Worm (Caenorhabditis elegans) whole organism, mixed stage, embryonic: ENCODE measurements around the gene F35F10.14.

Source experiments
- M03D4.4 ChIP-seq: sonication (generic microtip); optimal IDR thresholded peaks from 2 replicates; lab custom pipeline; 2017; ENCODE audit warnings: mild to moderate bottlenecking, missing genetic modification characterization, missing compliant biosample characterization
- bed-3 ChIP-seq: fragments of 200-800 bp; sonication (Bioruptor generic); optimal IDR thresholded peaks from 3 replicates; lab custom pipeline; 2018; ENCODE audit warnings: mild to moderate bottlenecking, missing genetic modification characterization, moderate library complexity, missing compliant biosample characterization
- blmp-1 ChIP-seq: fragments of 150-350 bp; optimal IDR thresholded peaks from 2 replicates; lab custom pipeline; 2014; ENCODE audit warnings: missing biosample characterization, missing genetic modification characterization
- ceh-43 ChIP-seq: fragments of 200-800 bp; sonication (Bioruptor generic); optimal IDR thresholded peaks from 2 replicates; lab custom pipeline; 2018; ENCODE audit warnings: mild to moderate bottlenecking, missing genetic modification characterization, moderate library complexity, missing compliant biosample characterization
- ces-1 ChIP-seq: fragments of 150-350 bp; optimal IDR thresholded peaks from 2 replicates; lab custom pipeline; 2014; ENCODE audit warnings: missing biosample characterization, missing genetic modification reagents, missing genetic modification characterization
- cnd-1 ChIP-seq: fragments of 200-800 bp; sonication (Bioruptor generic); optimal IDR thresholded peaks from 2 replicates; lab custom pipeline; 2018; ENCODE audit warnings: mild to moderate bottlenecking, missing genetic modification characterization, missing compliant biosample characterization
- elt-1 ChIP-seq: sonication (generic microtip); optimal IDR thresholded peaks from 2 replicates; lab custom pipeline; 2017; ENCODE audit warnings: missing genetic modification characterization, mild to moderate bottlenecking, missing compliant biosample characterization, antibody characterized with exemption, moderate library complexity, borderline replicate concordance; ENCODE audit not compliant: insufficient read depth
- elt-3 ChIP-seq: fragments of 150-350 bp; optimal IDR thresholded peaks from 2 replicates; lab custom pipeline; 2014; ENCODE audit warnings: missing biosample characterization, missing genetic modification characterization
- flh-1 ChIP-seq: fragments of 200-800 bp; sonication (Bioruptor generic); optimal IDR thresholded peaks from 2 replicates; lab custom pipeline; 2018; ENCODE audit warnings: mild to moderate bottlenecking, missing genetic modification characterization, moderate library complexity, missing compliant biosample characterization
- ham-2 ChIP-seq: fragments of 200-800 bp; sonication (Bioruptor generic); optimal IDR thresholded peaks from 2 replicates; lab custom pipeline; 2018; ENCODE audit warnings: mild to moderate bottlenecking, missing genetic modification characterization, missing compliant biosample characterization
- hlh-1 ChIP-seq: fragments of 150-350 bp; optimal IDR thresholded peaks from 2 replicates; lab custom pipeline; 2014; ENCODE audit warnings: missing biosample characterization, missing genetic modification reagents, missing genetic modification characterization
- lin-13 ChIP-seq: fragments of 150-350 bp; optimal IDR thresholded peaks from 2 replicates; lab custom pipeline; 2014; ENCODE audit warnings: missing biosample characterization, missing genetic modification characterization
- lsy-2 ChIP-seq: fragments of 150-350 bp; optimal IDR thresholded peaks from 2 replicates; lab custom pipeline; 2014; ENCODE audit warnings: missing biosample characterization, missing genetic modification characterization
- mep-1 ChIP-seq: fragments of 150-350 bp; optimal IDR thresholded peaks from 2 replicates; lab custom pipeline; 2017; ENCODE audit warnings: missing biosample characterization, missing genetic modification reagents, missing genetic modification characterization, inconsistent platforms
- mls-2 ChIP-seq: sonication (generic microtip); optimal IDR thresholded peaks from 2 replicates; lab custom pipeline; 2016; ENCODE audit warnings: mild to moderate bottlenecking, missing genetic modification characterization, moderate library complexity, missing compliant biosample characterization
- nhr-12 ChIP-seq: fragments of 150-350 bp; optimal IDR thresholded peaks from 2 replicates; lab custom pipeline; 2014; ENCODE audit warnings: missing biosample characterization, missing genetic modification characterization
- nhr-2 ChIP-seq: fragments of 150-350 bp; optimal IDR thresholded peaks from 2 replicates; lab custom pipeline; 2014; ENCODE audit warnings: missing biosample characterization, missing genetic modification characterization
- nhr-237 ChIP-seq: fragments of 150-350 bp; optimal IDR thresholded peaks from 2 replicates; lab custom pipeline; 2014; ENCODE audit warnings: missing biosample characterization, missing genetic modification characterization
- nhr-28 ChIP-seq: fragments of 150-350 bp; optimal IDR thresholded peaks from 2 replicates; lab custom pipeline; 2014; ENCODE audit warnings: missing biosample characterization, missing genetic modification characterization
- nhr-76 ChIP-seq: sonication (generic microtip); optimal IDR thresholded peaks from 2 replicates; lab custom pipeline; 2017; ENCODE audit warnings: missing biosample characterization, missing genetic modification characterization
- pha-4 ChIP-seq: fragments of 150-350 bp; optimal IDR thresholded peaks from 2 replicates; lab custom pipeline; 2018; ENCODE audit warnings: missing biosample characterization, missing genetic modification reagents, missing genetic modification characterization
- sem-2 ChIP-seq: fragments of 200-800 bp; sonication (Bioruptor generic); optimal IDR thresholded peaks from 2 replicates; lab custom pipeline; 2018; ENCODE audit warnings: mild to moderate bottlenecking, missing genetic modification characterization, missing compliant biosample characterization
- snpc-4 ChIP-seq: fragments of 150-350 bp; optimal IDR thresholded peaks from 2 replicates; lab custom pipeline; 2014; ENCODE audit warnings: missing biosample characterization, missing genetic modification characterization
- sptf-1 ChIP-seq: sonication (generic microtip); optimal IDR thresholded peaks from 2 replicates; lab custom pipeline; 2017; ENCODE audit warnings: mild to moderate bottlenecking, missing genetic modification characterization, moderate library complexity, missing compliant biosample characterization
- tbx-8 ChIP-seq: fragments of 200-800 bp; sonication (Bioruptor generic); optimal IDR thresholded peaks from 2 replicates; lab custom pipeline; 2018; ENCODE audit warnings: mild to moderate bottlenecking, missing genetic modification characterization, moderate library complexity, missing compliant biosample characterization
- unc-120 ChIP-seq: sonication (generic microtip); optimal IDR thresholded peaks from 2 replicates; lab custom pipeline; 2017; ENCODE audit warnings: missing genetic modification characterization, missing compliant biosample characterization; ENCODE audit not compliant: poor library complexity, severe bottlenecking
- unc-39 ChIP-seq: fragments of 150-350 bp; optimal IDR thresholded peaks from 2 replicates; lab custom pipeline; 2014; ENCODE audit warnings: missing biosample characterization, missing genetic modification characterization
- unc-62 ChIP-seq: fragments of 150-350 bp; optimal IDR thresholded peaks from 2 replicates; lab custom pipeline; 2014; ENCODE audit warnings: missing biosample characterization, missing genetic modification reagents, missing genetic modification characterization
- zip-8 ChIP-seq: fragments of 150-350 bp; optimal IDR thresholded peaks from 2 replicates; lab custom pipeline; 2014; ENCODE audit warnings: missing biosample characterization, missing genetic modification characterization

F35F10.14 gene

ce11 chrV:3333334-3333733 lies 13.4 kb upstream of the F35F10.14 start, which contains the start of gene C17B7.5:
TSS of gene C17B7.5 (plus strand) at chrV:3333634.
- no peak for TF ChIP-seq unc-120 (tag; lab: Kevin White, UChicago)
- TF ChIP-seq snpc-4 = no peak
- TF ChIP-seq flh-1 (GFP tag; lab: Kevin White, UChicago) = no peak
- TF ChIP-seq sptf-1 (tag; lab: Kevin White, UChicago) = no peak

ce11 chrV:3332023-3332422 lies 12.1 kb upstream of the F35F10.14 start, which contains the start of gene C17B7.9:
TSS of gene C17B7.9 (minus strand) at chrV:3332123.
- TF ChIP-seq ham-2 (GFP tag; lab: Kevin White, UChicago) (no peak), nhr-12 (tag; lab: Kevin White, UChicago) (no peak), unc-120 (tag; lab: Kevin White, UChicago) (no peak), nhr-28 (tag; lab: Kevin White, UChicago) (no peak), bed-3 (no peak), snpc-4 (no peak), zip-8 (no peak)

ce11 chrV:3324178-3324577 lies 4.3 kb upstream of the F35F10.14 start, which contains the start of gene C17B7.8:
TSS of gene C17B7.8 (minus strand) at chrV:3324278.
- no peak for TF ChIP-seq unc-62 (GFP tag; lab: Kevin White, UChicago)
- no peak for TF ChIP-seq unc-39 (tag; lab: Kevin White, UChicago)
- TF ChIP-seq ceh-43 (GFP tag; lab: Kevin White, UChicago) = no peak
- no peak for TF ChIP-seq cnd-1 (tag; lab: Kevin White, UChicago)
- no peak for TF ChIP-seq unc-120 (tag; lab: Kevin White, UChicago)
- no peak for TF ChIP-seq bed-3
- no peak for TF ChIP-seq lin-13 (tag; lab: Kevin White, UChicago)
- TF ChIP-seq nhr-76 (tag; lab: Kevin White, UChicago) = no peak
- no peak for TF ChIP-seq nhr-12 (tag; lab: Kevin White, UChicago)
- no peak for TF ChIP-seq nhr-237 (tag; lab: Kevin White, UChicago)
- no peak for TF ChIP-seq blmp-1
- TF ChIP-seq mep-1 (tag; lab: Kevin White, UChicago) = no peak
- no peak for TF ChIP-seq elt-1 (tag; lab: Kevin White, UChicago)
- TF ChIP-seq lsy-2 = no peak
- TF ChIP-seq M03D4.4 = no peak
- TF ChIP-seq hlh-1 = no peak
- TF ChIP-seq, all 35 proteins: peak for 0

- TF ChIP-seq blmp-1 (no peak), unc-39 (tag; lab: Kevin White, UChicago) (no peak), sem-2 (no peak), elt-1 (tag; lab: Kevin White, UChicago) (no peak), unc-62 (GFP tag; lab: Kevin White, UChicago) (no peak), M03D4.4 (no peak), nhr-28 (tag; lab: Kevin White, UChicago) (no peak), hlh-1 (no peak), elt-3 (tag; lab: Kevin White, UChicago) (no peak), cnd-1 (tag; lab: Kevin White, UChicago) (no peak), flh-1 (GFP tag; lab: Kevin White, UChicago) (no peak), lin-13 (tag; lab: Kevin White, UChicago) (no peak), mls-2 (tag; lab: Kevin White, UChicago) (no peak), tbx-8 (GFP tag; lab: Kevin White, UChicago) (no peak), unc-120 (tag; lab: Kevin White, UChicago) (no peak), ces-1 (GFP tag; lab: Kevin White, UChicago) (no peak), lsy-2 (no peak), nhr-2 (tag; lab: Kevin White, UChicago) (no peak), pha-4 (tag; lab: Kevin White, UChicago) (no peak), ceh-43 (GFP tag; lab: Kevin White, UChicago) (no peak)
- TF ChIP-seq, all 35 proteins: peak for 0
Observed at ce11 chrV:3320432-3320831, 527 bp upstream of the F35F10.14 start, which contains the start of gene C17B7.14. TSS of gene C17B7.14 (minus strand) at chrV:3320532.

ce11 chrV:3318975-3319374 lies 930 bp downstream of the F35F10.14 start, which contains the start of gene F35F10.13:
TSS of gene F35F10.13 (minus strand) at chrV:3319075.
- TF ChIP-seq cnd-1 (tag; lab: Kevin White, UChicago) (no peak), zip-8 (no peak), hlh-1 (no peak)
